Fruit fly (Drosophila melanogaster) S2 (cell line): ENCODE data around the gene Zmynd8.

Experiments
- CG8478 ChIP-seq: fragments of >200 bp; optimal IDR thresholded peaks from 2 replicates; lab custom pipeline; 2018
- CTCF ChIP-seq, 2 experiments: fragments of >200 bp; optimal IDR thresholded peaks; 2 replicates each; lab custom pipeline; 2018

DNA sequence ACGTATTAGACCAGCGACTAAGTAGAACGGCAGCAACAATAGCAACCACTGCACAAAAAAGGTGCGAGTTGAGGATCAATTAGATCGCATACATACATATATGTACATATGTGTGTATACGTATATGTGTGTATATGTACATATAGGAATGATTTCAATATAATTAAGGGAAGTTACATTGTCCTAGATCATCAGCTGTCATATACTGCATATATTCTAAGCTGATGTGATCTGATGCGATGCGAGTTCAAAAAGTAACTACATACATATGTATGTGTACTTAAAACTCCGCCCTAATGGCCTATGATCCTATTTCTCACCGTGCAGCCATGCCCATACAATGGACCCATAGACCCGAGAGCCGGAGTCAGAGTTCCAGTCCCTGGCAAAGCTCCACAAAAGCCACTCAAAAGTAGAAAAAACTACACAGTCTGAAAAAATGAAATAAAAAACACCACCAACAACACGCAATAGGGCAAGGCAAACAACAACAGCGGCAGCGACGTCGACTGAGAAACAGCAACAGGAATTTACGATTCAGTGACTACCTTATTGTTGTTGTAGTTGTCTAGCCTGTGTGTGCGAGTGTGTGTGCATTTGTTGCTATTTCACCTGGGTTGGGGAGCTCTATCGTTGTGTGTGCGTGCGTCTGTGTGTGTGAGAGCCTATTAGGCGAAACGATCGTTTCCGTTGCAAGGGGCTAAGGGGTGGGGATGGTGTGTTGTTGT, 54.1 kb downstream of the Zmynd8 start:
- no peak for TF ChIP-seq CG8478 (lab: Kevin White, UChicago)
- TF ChIP-seq CTCF (optimal IDR thresholded peaks at IDR 0.05; lab: Kevin White, UChicago): no peak
